Worm (Caenorhabditis elegans) whole organism, young adult: Measurements from ENCODE around the gene F35G12.7.
A peak's percentile ranks its signal among the peaks of the same experiment; 100 is the strongest.

ENCODE experiments used
- F23B12.7 ChIP-seq: sonication (generic microtip); optimal IDR thresholded peaks from 2 replicates; lab custom pipeline; 2017; ENCODE audit warnings: missing genetic modification characterization, mild to moderate bottlenecking, missing compliant biosample characterization, antibody characterized with exemption, moderate library complexity; ENCODE audit not compliant: insufficient read depth
- F57A8.1 ChIP-seq: fragments of 200-800 bp; sonication (Bioruptor generic); optimal IDR thresholded peaks from 2 replicates; lab custom pipeline; 2018; ENCODE audit warnings: mild to moderate bottlenecking, missing genetic modification characterization, moderate library complexity, missing compliant biosample characterization
- akir-1 ChIP-seq: fragments of 200-800 bp; sonication (Bioruptor generic); optimal IDR thresholded peaks from 2 replicates; lab custom pipeline; 2018; ENCODE audit warnings: mild to moderate bottlenecking, missing genetic modification characterization, moderate library complexity, missing compliant biosample characterization
- ama-1 ChIP-seq, 3 experiments: fragments of 150-350 bp in 1 of 3; sonication (generic microtip) in 2 of 3; optimal IDR thresholded peaks; 2 replicates each; lab custom pipeline; 2014 to 2018; ENCODE audit warnings: missing biosample characterization in 2 of 3, missing genetic modification characterization in 2 of 3, missing genetic modification reagents in 2 of 3
- cebp-1 ChIP-seq, 2 experiments: fragments of 200-800 bp in 1 of 2; sonication (Bioruptor generic) in 1 of 2; sonication (generic microtip) in 1 of 2; IDR thresholded peaks in 1 of 2; optimal IDR thresholded peaks in 1 of 2; 2 replicates each; pipeline versions ENCODE4 v1.3.6 to Lab custom; 2017 to 2022; ENCODE audit warnings: missing compliant biosample characterization in 2 of 2, missing genetic modification characterization in 2 of 2, mild to moderate bottlenecking in 1 of 2, missing genetic modification reagents in 1 of 2, moderate library complexity in 1 of 2
- dox-1 ChIP-seq: fragments of 200-800 bp; sonication (Bioruptor generic); IDR thresholded peaks from 2 replicates; pipeline ENCODE4 v1.3.6; 2022; ENCODE audit warnings: missing genetic modification reagents, missing genetic modification characterization, missing compliant biosample characterization
- ets-4 ChIP-seq: fragments of 200-800 bp; sonication (Bioruptor generic); optimal IDR thresholded peaks from 2 replicates; lab custom pipeline; 2018; ENCODE audit warnings: mild to moderate bottlenecking, missing genetic modification characterization, missing compliant biosample characterization
- fkh-3 ChIP-seq: sonication (generic microtip); optimal IDR thresholded peaks from 2 replicates; lab custom pipeline; 2016; ENCODE audit warnings: mild to moderate bottlenecking, missing genetic modification characterization, missing compliant biosample characterization
- him-1 ChIP-seq: sonication (generic microtip); optimal IDR thresholded peaks from 2 replicates; lab custom pipeline; 2016; ENCODE audit warnings: missing genotype, missing genetic modification reagents, missing genetic modification characterization, missing compliant biosample characterization
- hmg-20 ChIP-seq: fragments of 200-800 bp; sonication (Bioruptor generic); IDR thresholded peaks from 2 replicates; pipeline ENCODE4 v1.3.6; 2022; ENCODE audit warnings: missing genetic modification reagents, missing genetic modification characterization, missing compliant biosample characterization
- hrde-1 ChIP-seq: sonication (generic microtip); optimal IDR thresholded peaks from 2 replicates; lab custom pipeline; 2016; ENCODE audit warnings: missing genetic modification characterization, mild to moderate bottlenecking, missing compliant biosample characterization, moderate library complexity, missing genotype, missing genetic modification reagents, borderline replicate concordance
- lin-54 ChIP-seq: fragments of 200-800 bp; sonication (Bioruptor generic); optimal IDR thresholded peaks from 2 replicates; lab custom pipeline; 2018; ENCODE audit warnings: mild to moderate bottlenecking, missing genetic modification characterization, missing compliant biosample characterization
- madf-10 ChIP-seq: sonication (generic microtip); optimal IDR thresholded peaks from 2 replicates; lab custom pipeline; 2016; ENCODE audit warnings: mild to moderate bottlenecking, missing genetic modification characterization, missing compliant biosample characterization
- madf-8 ChIP-seq: fragments of 200-800 bp; sonication (Bioruptor generic); conservative IDR thresholded peaks from 2 replicates; pipeline ENCODE4 v1.3.6; 2022; ENCODE audit warnings: missing genetic modification reagents, missing genetic modification characterization, missing compliant biosample characterization
- nfya-1 ChIP-seq: sonication (generic microtip); optimal IDR thresholded peaks from 2 replicates; lab custom pipeline; 2017; ENCODE audit warnings: antibody characterized with exemption, missing compliant biosample characterization, missing genetic modification characterization, borderline replicate concordance; ENCODE audit not compliant: insufficient read depth
- nhr-80 ChIP-seq: sonication (generic microtip); optimal IDR thresholded peaks from 2 replicates; lab custom pipeline; 2016; ENCODE audit warnings: missing genetic modification characterization, missing compliant biosample characterization
- nhr-90 ChIP-seq: sonication (generic microtip); optimal IDR thresholded peaks from 2 replicates; lab custom pipeline; 2016; ENCODE audit warnings: missing genotype, mild to moderate bottlenecking, missing genetic modification characterization, missing compliant biosample characterization
- rpc-1 ChIP-seq, 2 experiments: fragments of 150-350 bp in 1 of 2; sonication (generic microtip) in 1 of 2; optimal IDR thresholded peaks; 2 replicates each; lab custom pipeline; 2014 to 2018; ENCODE audit warnings: missing biosample characterization in 1 of 2, missing genetic modification characterization in 1 of 2, missing genetic modification reagents in 1 of 2, missing genotype in 1 of 2
- tbx-9 ChIP-seq: sonication (generic microtip); optimal IDR thresholded peaks from 2 replicates; lab custom pipeline; 2016; ENCODE audit warnings: borderline replicate concordance, missing genetic modification characterization, inconsistent platforms, missing compliant biosample characterization
- tlf-1 ChIP-seq: fragments of 200-800 bp; sonication (Bioruptor generic); optimal IDR thresholded peaks from 2 replicates; lab custom pipeline; 2018; ENCODE audit warnings: mild to moderate bottlenecking, missing genetic modification characterization, missing compliant biosample characterization

The F35G12.7 gene

ce11 chrIII:4551963-4552362 is 35.2 kb downstream of the F35G12.7 start (continued):
- TF ChIP-seq ama-1 (optimal IDR thresholded peaks at IDR 0.05; lab: Kevin White, UChicago) = no peak
- no peak for TF ChIP-seq ama-1 (GFP tag; optimal IDR thresholded peaks at IDR 0.05; lab: Kevin White, UChicago)
- no peak for TF ChIP-seq F23B12.7

ce11 chrIII:4548739-4549138 is 38.4 kb downstream of the F35G12.7 start, which contains the start of gene M88.4:
TSS of gene M88.4 (plus strand) at chrIII:4549039.
- no peak for TF ChIP-seq hrde-1
- TF ChIP-seq hmg-20 = no peak
- no peak for TF ChIP-seq madf-10 (tag; lab: Kevin White, UChicago)
- TF ChIP-seq madf-8 (GFP tag; lab: Robert Waterston, UW) = no peak
- no peak for TF ChIP-seq F57A8.1 (GFP tag; lab: Kevin White, UChicago)
- TF ChIP-seq ets-4 (GFP tag; lab: Kevin White, UChicago) = no peak

- TF ChIP-seq lin-54 (no peak), ets-4 (GFP tag; lab: Kevin White, UChicago) (no peak), dox-1 (no peak)
These were observed 42.2 kb downstream of the F35G12.7 start, which contains the start of gene M88.3 for ce11 chrIII:4544959-4545358. TSS of gene M88.3 (minus strand) at chrIII:4545059.

- TF ChIP-seq him-1 (peak; percentile 11), akir-1 (GFP tag; lab: Kevin White, UChicago) (no peak), nfya-1 (no peak), rpc-1 (optimal IDR thresholded peaks at IDR 0.05; lab: Kevin White, UChicago) (peak; percentile 2), rpc-1 (tag; optimal IDR thresholded peaks at IDR 0.05; lab: Kevin White, UChicago) (no peak)
- TF ChIP-seq, all 124 proteins: peak for 2
These were observed 44.7 kb downstream of the F35G12.7 start, which contains the start of the genes mrps-34 and cisd-3.1 for ce11 chrIII:4542362-4542931. TSS of gene mrps-34 (minus strand) at chrIII:4542452. TSS of gene cisd-3.1 (plus strand) at chrIII:4542881.

ce11 chrIII:4540604-4541003 is 46.5 kb downstream of the F35G12.7 start, which contains the start of gene ugt-62:
TSS of gene ugt-62 (minus strand) at chrIII:4540623.
- TF ChIP-seq tlf-1 = no peak
- TF ChIP-seq him-1 = no peak
- TF ChIP-seq hmg-20 = no peak
- no peak for TF ChIP-seq tbx-9 (tag; lab: Kevin White, UChicago)
- no peak for TF ChIP-seq nhr-90 (tag; lab: Kevin White, UChicago)
- peak; percentile 74 for TF ChIP-seq cebp-1 (GFP tag; IDR thresholded peaks at IDR 0.05; lab: Robert Waterston, UW)
- TF ChIP-seq cebp-1 (tag; optimal IDR thresholded peaks at IDR 0.05; lab: Kevin White, UChicago) = no peak
- TF ChIP-seq nhr-80 (tag; lab: Kevin White, UChicago) = peak; percentile 98
- no peak for TF ChIP-seq fkh-3
- TF ChIP-seq, all 124 proteins: peak for 2
